Fruit fly (Drosophila melanogaster): Measurements from ENCODE around the gene CG4338.

- TF ChIP-seq CG8478 (optimal IDR thresholded peaks at IDR 0.05) (no peak), CTCF (optimal IDR thresholded peaks at IDR 0.05) (no peak)
Measured at dm6 chr3R:15289828-15290641, 14.7 kb downstream of the CG4338 start.

All from S2 (cell line).